Fruit fly (Drosophila melanogaster) whole organism, adult: ENCODE measurements around the gene CG18788.

Experiments
- CG11617 ChIP-seq: fragments of 200-800 bp; sonication (Bioruptor generic); optimal IDR thresholded peaks from 2 replicates; lab custom pipeline; 2017; ENCODE audit warnings: mild to moderate bottlenecking, missing biosample characterization, missing genetic modification reagents, missing genetic modification characterization
- CG12768 ChIP-seq: fragments of 200-800 bp; sonication (Bioruptor generic); optimal IDR thresholded peaks from 2 replicates; lab custom pipeline; 2017; ENCODE audit warnings: missing biosample characterization, missing genetic modification characterization, mild to moderate bottlenecking, moderate library complexity, missing genetic modification reagents
- CG14711 ChIP-seq: fragments of 200-800 bp; sonication (Bioruptor generic); optimal IDR thresholded peaks from 2 replicates; lab custom pipeline; 2018; ENCODE audit warnings: missing biosample characterization, mild to moderate bottlenecking, missing genetic modification characterization, moderate library complexity
- CG1620 ChIP-seq: fragments of 200-800 bp; sonication (Bioruptor generic); optimal IDR thresholded peaks from 2 replicates; lab custom pipeline; 2016; ENCODE audit warnings: missing biosample characterization, missing genetic modification characterization
- CG33017 ChIP-seq: fragments of 200-800 bp; sonication (Bioruptor generic); optimal IDR thresholded peaks from 2 replicates; lab custom pipeline; 2018; ENCODE audit warnings: missing biosample characterization, mild to moderate bottlenecking, missing genetic modification characterization, moderate library complexity
- CG5204 ChIP-seq: fragments of 200-800 bp; sonication (Bioruptor generic); optimal IDR thresholded peaks from 2 replicates; lab custom pipeline; 2016; ENCODE audit warnings: missing biosample characterization, missing genetic modification characterization
- CG7045 ChIP-seq: fragments of 200-800 bp; sonication (Bioruptor generic); optimal IDR thresholded peaks from 2 replicates; lab custom pipeline; 2017; ENCODE audit warnings: missing biosample characterization, mild to moderate bottlenecking, missing genetic modification characterization
- CG7101 ChIP-seq: fragments of 200-800 bp; sonication (Bioruptor generic); optimal IDR thresholded peaks from 2 replicates; lab custom pipeline; 2018; ENCODE audit warnings: missing biosample characterization, mild to moderate bottlenecking, missing genetic modification characterization, moderate library complexity
- Clk ChIP-seq: fragments of 200-800 bp; sonication (Bioruptor generic); optimal IDR thresholded peaks from 2 replicates; lab custom pipeline; 2017; ENCODE audit warnings: missing biosample characterization, missing genetic modification characterization
- Crg-1 ChIP-seq: fragments of 200-800 bp; sonication (Bioruptor generic); optimal IDR thresholded peaks from 2 replicates; lab custom pipeline; 2016; ENCODE audit warnings: missing biosample characterization, missing genetic modification characterization
- Hr96 ChIP-seq: fragments of 200-800 bp; sonication (Bioruptor generic); optimal IDR thresholded peaks from 2 replicates; lab custom pipeline; 2016; ENCODE audit warnings: missing biosample characterization, missing genetic modification characterization
- Mnt ChIP-seq: fragments of 200-800 bp; sonication (Bioruptor generic); optimal IDR thresholded peaks from 2 replicates; lab custom pipeline; 2016; ENCODE audit warnings: missing biosample characterization, mild to moderate bottlenecking, missing genetic modification characterization
- bab1 ChIP-seq: fragments of 200-800 bp; sonication (Bioruptor generic); optimal IDR thresholded peaks from 3 replicates; lab custom pipeline; 2019; ENCODE audit warnings: missing biosample characterization, mild to moderate bottlenecking, missing genetic modification characterization, moderate library complexity
- cic ChIP-seq: fragments of 200-800 bp; sonication (Bioruptor generic); optimal IDR thresholded peaks from 2 replicates; lab custom pipeline; 2017; ENCODE audit warnings: missing biosample characterization, mild to moderate bottlenecking, missing genetic modification characterization, moderate library complexity
- cnc ChIP-seq, 2 experiments: fragments of >200 bp; optimal IDR thresholded peaks; 2 replicates each; lab custom pipeline; 2017
- kay ChIP-seq: fragments of 200-800 bp; sonication (Bioruptor generic); peaks from one replicate; lab custom pipeline; 2016; ENCODE audit warnings: missing biosample characterization, missing genetic modification characterization, borderline replicate concordance
- ovo ChIP-seq: fragments of 200-800 bp; sonication (Bioruptor generic); optimal IDR thresholded peaks from 2 replicates; lab custom pipeline; 2016; ENCODE audit warnings: missing biosample characterization, missing genetic modification characterization
- pad ChIP-seq: fragments of 200-800 bp; sonication (Bioruptor generic); optimal IDR thresholded peaks from 3 replicates; lab custom pipeline; 2017; ENCODE audit warnings: missing biosample characterization, missing genetic modification characterization, mild to moderate bottlenecking, moderate library complexity, missing genetic modification reagents
- tj ChIP-seq: fragments of 200-800 bp; sonication (Bioruptor generic); optimal IDR thresholded peaks from 3 replicates; lab custom pipeline; 2017; ENCODE audit warnings: missing biosample characterization, mild to moderate bottlenecking, missing genetic modification characterization, moderate library complexity
- toe ChIP-seq: fragments of 200-800 bp; sonication (Bioruptor generic); optimal IDR thresholded peaks from 2 replicates; lab custom pipeline; 2016; ENCODE audit warnings: missing biosample characterization, missing genetic modification characterization

CG18788 gene

dm6 chr2L:12007853-12008252 lies 26.1 kb upstream of the CG18788 start, which contains the start of gene Rh5:
Gene Rh5, plus strand, starts transcription at chr2L:12008153.
- TF ChIP-seq CG14711 (tag; lab: Kevin White, UChicago) = no peak
- no peak for TF ChIP-seq CG7101 (tag; lab: Kevin White, UChicago)
- no peak for TF ChIP-seq CG11617 (GFP tag; lab: Kevin White, UChicago)
- no peak for TF ChIP-seq cnc (optimal IDR thresholded peaks at IDR 0.05; lab: Kevin White, UChicago)
- peak; percentile 17 for TF ChIP-seq kay (GFP tag; lab: Kevin White, UChicago)

dm6 chr2L:12010100-12010876 lies 23.7 kb upstream of the CG18788 start:
- peak; percentile 50 for TF ChIP-seq CG11617 (GFP tag; lab: Kevin White, UChicago)
- TF ChIP-seq CG14711 (tag; lab: Kevin White, UChicago) = peak; percentile 59
- peak; percentile 13 for TF ChIP-seq tj (GFP tag; lab: Kevin White, UChicago)
- TF ChIP-seq CG7045 = no peak
- peak; percentile 88 for TF ChIP-seq Mnt
- peak; percentile 33 for TF ChIP-seq CG7101 (tag; lab: Kevin White, UChicago)
- peak; percentile 89 for TF ChIP-seq cic (GFP tag; lab: Kevin White, UChicago)
- TF ChIP-seq Hr96 = peak; percentile 65
- no peak for TF ChIP-seq CG1620 (GFP tag; lab: Kevin White, UChicago)
- TF ChIP-seq ovo (GFP tag; lab: Kevin White, UChicago) = peak; percentile 99
- peak; percentile 46 for TF ChIP-seq toe (GFP tag; lab: Kevin White, UChicago)
- no peak for TF ChIP-seq kay (GFP tag; lab: Kevin White, UChicago)
- TF ChIP-seq CG12768 (GFP tag; lab: Kevin White, UChicago) = peak; percentile 88
- no peak for TF ChIP-seq cnc (optimal IDR thresholded peaks at IDR 0.05; lab: Kevin White, UChicago)
- no peak for TF ChIP-seq CG5204 (GFP tag; lab: Kevin White, UChicago)
- TF ChIP-seq bab1 = peak; percentile 54
- peak; percentile 20 for TF ChIP-seq Crg-1 (GFP tag; lab: Kevin White, UChicago)
- TF ChIP-seq pad (GFP tag; lab: Kevin White, UChicago) = peak; percentile 85
- TF ChIP-seq Clk (GFP tag; lab: Kevin White, UChicago) = no peak

dm6 chr2L:12010877-12011666 lies 22.9 kb upstream of the CG18788 start:
- TF ChIP-seq pad (GFP tag; lab: Kevin White, UChicago) (peak; percentile 83), bab1 (peak; percentile 81), kay (GFP tag; lab: Kevin White, UChicago) (peak; percentile 99), Clk (GFP tag; lab: Kevin White, UChicago) (peak; percentile 87), Hr96 (peak; percentile 83), CG1620 (GFP tag; lab: Kevin White, UChicago) (peak; percentile 82), ovo (GFP tag; lab: Kevin White, UChicago) (peak; percentile 55), tj (GFP tag; lab: Kevin White, UChicago) (peak; percentile 62), CG12768 (GFP tag; lab: Kevin White, UChicago) (peak; percentile 85), toe (GFP tag; lab: Kevin White, UChicago) (peak; percentile 88), cic (GFP tag; lab: Kevin White, UChicago) (peak; percentile 33), Mnt (peak; percentile 66), CG33017 (tag; lab: Kevin White, UChicago) (peak; percentile 94), Crg-1 (GFP tag; lab: Kevin White, UChicago) (peak; percentile 71), CG5204 (GFP tag; lab: Kevin White, UChicago) (peak; percentile 93), CG14711 (tag; lab: Kevin White, UChicago) (peak; percentile 81), CG7101 (tag; lab: Kevin White, UChicago) (peak; percentile 93), cnc (optimal IDR thresholded peaks at IDR 0.05; lab: Kevin White, UChicago) (peak; percentile 81 to 82), CG7045 (peak; percentile 89), CG11617 (GFP tag; lab: Kevin White, UChicago) (peak; percentile 88)

dm6 chr2L:12011682-12012655 lies 22.0 kb upstream of the CG18788 start:
- TF ChIP-seq Crg-1 (GFP tag; lab: Kevin White, UChicago) (no peak), tj (GFP tag; lab: Kevin White, UChicago) (peak; percentile 72), pad (GFP tag; lab: Kevin White, UChicago) (peak; percentile 48), CG12768 (GFP tag; lab: Kevin White, UChicago) (peak; percentile 94), CG5204 (GFP tag; lab: Kevin White, UChicago) (peak; percentile 10), cnc (optimal IDR thresholded peaks at IDR 0.05; lab: Kevin White, UChicago) (no peak), ovo (GFP tag; lab: Kevin White, UChicago) (peak; percentile 35), CG7045 (peak; percentile 73), CG11617 (GFP tag; lab: Kevin White, UChicago) (peak; percentile 93), cic (GFP tag; lab: Kevin White, UChicago) (peak; percentile 72), kay (GFP tag; lab: Kevin White, UChicago) (peak; percentile 95), bab1 (peak; percentile 52), Hr96 (peak; percentile 69), CG14711 (tag; lab: Kevin White, UChicago) (peak; percentile 100), Clk (GFP tag; lab: Kevin White, UChicago) (no peak), toe (GFP tag; lab: Kevin White, UChicago) (peak; percentile 57), CG1620 (GFP tag; lab: Kevin White, UChicago) (no peak), CG33017 (tag; lab: Kevin White, UChicago) (no peak), CG7101 (tag; lab: Kevin White, UChicago) (peak; percentile 57), Mnt (peak; percentile 87)
